Worm (Caenorhabditis elegans) whole organism, L4/young adult: ENCODE measurements around the gene F41G3.20.

Source experiments
- W03F9.2 ChIP-seq: fragments of 150-350 bp; optimal IDR thresholded peaks from 2 replicates; lab custom pipeline; 2014; ENCODE audit warnings: missing biosample characterization, missing genetic modification characterization
- dao-5 ChIP-seq: sonication (generic microtip); optimal IDR thresholded peaks from 2 replicates; lab custom pipeline; 2016; ENCODE audit warnings: missing genotype, missing genetic modification characterization, moderate library complexity, missing compliant biosample characterization
- him-1 ChIP-seq: sonication (generic microtip); optimal IDR thresholded peaks from 2 replicates; lab custom pipeline; 2016; ENCODE audit warnings: missing genotype, missing genetic modification reagents, missing genetic modification characterization, missing compliant biosample characterization

DNA sequence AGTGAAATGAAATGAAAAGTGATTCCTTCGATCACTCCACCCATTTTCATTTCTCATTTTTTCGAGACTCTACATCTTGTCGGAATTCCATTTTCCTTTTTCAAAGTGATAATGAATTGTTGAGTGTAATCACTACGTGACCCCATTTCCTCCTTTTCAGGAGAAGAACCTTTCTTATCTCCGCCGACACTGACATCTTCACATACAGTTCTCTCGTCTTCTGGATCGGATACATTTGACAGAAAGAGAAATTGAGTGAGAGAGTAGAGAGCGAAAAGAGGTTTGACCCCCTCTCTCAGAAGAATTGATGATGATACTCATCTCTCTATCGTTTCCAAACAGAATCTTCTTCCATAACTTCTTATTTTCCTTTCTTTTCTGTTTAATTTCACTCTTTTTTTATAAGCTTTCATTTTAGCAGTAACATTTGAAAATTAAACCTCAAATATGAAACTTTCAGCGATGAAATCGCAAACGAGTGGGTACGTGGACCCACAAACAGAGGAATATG, 36.9 kb downstream of the F41G3.20 start, which contains the start of gene dpy-2:
- no peak for TF ChIP-seq him-1 (tag; lab: Kevin White, UChicago)
- no peak for TF ChIP-seq dao-5 (tag; lab: Kevin White, UChicago)
- no peak for TF ChIP-seq W03F9.2
